Worm (Caenorhabditis elegans) whole organism, L2 larva: ENCODE results near the gene W03C9.2.

Experiments used
- R02D3.7 ChIP-seq: fragments of 150-350 bp; optimal IDR thresholded peaks from 2 replicates; lab custom pipeline; 2014; ENCODE audit warnings: missing biosample characterization, missing genetic modification characterization
- Y55F3AM.14 ChIP-seq: fragments of 200-800 bp; sonication (Bioruptor generic); optimal IDR thresholded peaks from 2 replicates; lab custom pipeline; 2018; ENCODE audit warnings: mild to moderate bottlenecking, missing genetic modification characterization, missing compliant biosample characterization
- ZK546.5 ChIP-seq: sonication (generic microtip); optimal IDR thresholded peaks from 2 replicates; lab custom pipeline; 2017; ENCODE audit warnings: missing biosample characterization, missing genetic modification characterization
- alr-1 ChIP-seq: fragments of 150-350 bp; optimal IDR thresholded peaks from 2 replicates; lab custom pipeline; 2014; ENCODE audit warnings: missing biosample characterization, missing genetic modification characterization
- aly-2 ChIP-seq: fragments of 150-350 bp; optimal IDR thresholded peaks from 2 replicates; lab custom pipeline; 2014; ENCODE audit warnings: missing biosample characterization, missing genetic modification characterization
- ama-1 ChIP-seq: fragments of 150-350 bp; optimal IDR thresholded peaks from 2 replicates; lab custom pipeline; 2018; ENCODE audit warnings: inconsistent platforms
- blmp-1 ChIP-seq: sonication (generic microtip); optimal IDR thresholded peaks from 2 replicates; lab custom pipeline; 2017; ENCODE audit warnings: missing genetic modification characterization, mild to moderate bottlenecking, missing compliant biosample characterization, antibody characterized with exemption, moderate library complexity; ENCODE audit not compliant: insufficient read depth
- ceh-16 ChIP-seq: fragments of 150-350 bp; optimal IDR thresholded peaks from 2 replicates; lab custom pipeline; 2014; ENCODE audit warnings: missing biosample characterization, missing genetic modification characterization
- crh-2 ChIP-seq: sonication (generic microtip); optimal IDR thresholded peaks from 2 replicates; lab custom pipeline; 2017; ENCODE audit warnings: missing biosample characterization, missing genetic modification characterization
- dmd-4 ChIP-seq: sonication (generic microtip); optimal IDR thresholded peaks from 2 replicates; lab custom pipeline; 2017; ENCODE audit warnings: missing biosample characterization, missing genetic modification characterization
- egl-27 ChIP-seq: sonication (generic microtip); optimal IDR thresholded peaks from 3 replicates; lab custom pipeline; 2017; ENCODE audit warnings: missing biosample characterization, missing genetic modification reagents, missing genetic modification characterization
- fos-1 ChIP-seq: fragments of 150-350 bp; optimal IDR thresholded peaks from 2 replicates; lab custom pipeline; 2014; ENCODE audit warnings: missing biosample characterization, missing genetic modification characterization
- gmeb-1 ChIP-seq: fragments of 150-350 bp; optimal IDR thresholded peaks from 2 replicates; lab custom pipeline; 2014; ENCODE audit warnings: missing biosample characterization, missing genetic modification characterization
- lin-11 ChIP-seq: fragments of 150-350 bp; sonication (generic microtip); optimal IDR thresholded peaks from 2 replicates; lab custom pipeline; 2014; ENCODE audit warnings: missing biosample characterization, missing genetic modification characterization, inconsistent platforms, mixed read lengths
- lin-13 ChIP-seq: fragments of 150-350 bp; optimal IDR thresholded peaks from 2 replicates; lab custom pipeline; 2014; ENCODE audit warnings: missing biosample characterization, missing genetic modification reagents, missing genetic modification characterization
- lin-39 ChIP-seq: fragments of 150-350 bp; optimal IDR thresholded peaks from 2 replicates; lab custom pipeline; 2014; ENCODE audit warnings: missing biosample characterization, missing genetic modification reagents, missing genetic modification characterization
- lsy-2 ChIP-seq, 2 experiments: fragments of 150-350 bp in 1 of 2; sonication (generic microtip) in 1 of 2; optimal IDR thresholded peaks; 2 replicates each; lab custom pipeline; 2014 to 2017; ENCODE audit warnings: missing biosample characterization in 2 of 2, missing genetic modification characterization in 2 of 2
- mab-5 ChIP-seq: fragments of 150-350 bp; optimal IDR thresholded peaks from 2 replicates; lab custom pipeline; 2014; ENCODE audit warnings: missing biosample characterization, missing genetic modification characterization
- mbf-1 ChIP-seq: sonication (generic microtip); optimal IDR thresholded peaks from 2 replicates; lab custom pipeline; 2017; ENCODE audit warnings: missing biosample characterization, missing genetic modification characterization
- nhr-10 ChIP-seq: sonication (generic microtip); optimal IDR thresholded peaks from 2 replicates; lab custom pipeline; 2017; ENCODE audit warnings: missing biosample characterization, missing genetic modification characterization
- nhr-12 ChIP-seq: fragments of 150-350 bp; optimal IDR thresholded peaks from 2 replicates; lab custom pipeline; 2014; ENCODE audit warnings: missing biosample characterization, missing genetic modification characterization
- nhr-129 ChIP-seq: fragments of 150-350 bp; optimal IDR thresholded peaks from 2 replicates; lab custom pipeline; 2014; ENCODE audit warnings: missing biosample characterization, missing genetic modification characterization
- nhr-21 ChIP-seq: fragments of 150-350 bp; optimal IDR thresholded peaks from 2 replicates; lab custom pipeline; 2014; ENCODE audit warnings: missing biosample characterization, missing genetic modification characterization
- nhr-23 ChIP-seq: fragments of 150-350 bp; optimal IDR thresholded peaks from 2 replicates; lab custom pipeline; 2014; ENCODE audit warnings: missing biosample characterization, missing genetic modification reagents, missing genetic modification characterization
- nhr-237 ChIP-seq: fragments of 150-350 bp; optimal IDR thresholded peaks from 2 replicates; lab custom pipeline; 2014; ENCODE audit warnings: missing biosample characterization, missing genetic modification characterization
- nhr-25 ChIP-seq: fragments of 150-350 bp; sonication (generic microtip); optimal IDR thresholded peaks from 3 replicates; lab custom pipeline; 2014; ENCODE audit warnings: missing biosample characterization, missing genetic modification characterization
- nhr-6 ChIP-seq: fragments of 150-350 bp; optimal IDR thresholded peaks from 2 replicates; lab custom pipeline; 2014; ENCODE audit warnings: missing biosample characterization, missing genetic modification characterization
- nhr-77 ChIP-seq: fragments of 150-350 bp; optimal IDR thresholded peaks from 2 replicates; lab custom pipeline; 2014; ENCODE audit warnings: missing biosample characterization, missing genetic modification characterization
- sem-4 ChIP-seq: fragments of 150-350 bp; optimal IDR thresholded peaks from 2 replicates; lab custom pipeline; 2014; ENCODE audit warnings: missing biosample characterization, missing genetic modification reagents, missing genetic modification characterization
- sma-3 ChIP-seq: sonication (generic microtip); optimal IDR thresholded peaks from 2 replicates; lab custom pipeline; 2016; ENCODE audit warnings: missing genetic modification reagents, missing genetic modification characterization, missing compliant biosample characterization
- sma-9 ChIP-seq, 2 experiments: fragments of 150-350 bp in 1 of 2; sonication (generic microtip) in 1 of 2; optimal IDR thresholded peaks; 2 replicates each; lab custom pipeline; 2014 to 2016; ENCODE audit warnings: missing genetic modification characterization in 2 of 2, mild to moderate bottlenecking in 1 of 2, missing biosample characterization in 1 of 2, missing compliant biosample characterization in 1 of 2, missing genetic modification reagents in 1 of 2, moderate library complexity in 1 of 2
- snpc-4 ChIP-seq: fragments of 150-350 bp; optimal IDR thresholded peaks from 2 replicates; lab custom pipeline; 2014; ENCODE audit warnings: missing biosample characterization, missing genetic modification characterization
- unc-39 ChIP-seq: fragments of 150-350 bp; optimal IDR thresholded peaks from 2 replicates; lab custom pipeline; 2014; ENCODE audit warnings: missing biosample characterization, missing genetic modification characterization
- unc-62 ChIP-seq: fragments of 150-350 bp; optimal IDR thresholded peaks from 2 replicates; lab custom pipeline; 2014; ENCODE audit warnings: missing biosample characterization, missing genetic modification reagents, missing genetic modification characterization
- zag-1 ChIP-seq: fragments of 150-350 bp; optimal IDR thresholded peaks from 2 replicates; lab custom pipeline; 2014; ENCODE audit warnings: missing biosample characterization, missing genetic modification characterization
- ztf-1 ChIP-seq: fragments of 200-800 bp; sonication (Bioruptor generic); conservative IDR thresholded peaks from 2 replicates; pipeline ENCODE4 v1.3.6; 2022; ENCODE audit warnings: missing genetic modification characterization, missing compliant biosample characterization
- ztf-11 ChIP-seq: sonication (generic microtip); optimal IDR thresholded peaks from 2 replicates; lab custom pipeline; 2017; ENCODE audit warnings: missing biosample characterization, missing genetic modification characterization
- ztf-4 ChIP-seq: fragments of 150-350 bp; optimal IDR thresholded peaks from 2 replicates; lab custom pipeline; 2014; ENCODE audit warnings: missing biosample characterization, missing genetic modification characterization

The W03C9.2 gene

DNA sequence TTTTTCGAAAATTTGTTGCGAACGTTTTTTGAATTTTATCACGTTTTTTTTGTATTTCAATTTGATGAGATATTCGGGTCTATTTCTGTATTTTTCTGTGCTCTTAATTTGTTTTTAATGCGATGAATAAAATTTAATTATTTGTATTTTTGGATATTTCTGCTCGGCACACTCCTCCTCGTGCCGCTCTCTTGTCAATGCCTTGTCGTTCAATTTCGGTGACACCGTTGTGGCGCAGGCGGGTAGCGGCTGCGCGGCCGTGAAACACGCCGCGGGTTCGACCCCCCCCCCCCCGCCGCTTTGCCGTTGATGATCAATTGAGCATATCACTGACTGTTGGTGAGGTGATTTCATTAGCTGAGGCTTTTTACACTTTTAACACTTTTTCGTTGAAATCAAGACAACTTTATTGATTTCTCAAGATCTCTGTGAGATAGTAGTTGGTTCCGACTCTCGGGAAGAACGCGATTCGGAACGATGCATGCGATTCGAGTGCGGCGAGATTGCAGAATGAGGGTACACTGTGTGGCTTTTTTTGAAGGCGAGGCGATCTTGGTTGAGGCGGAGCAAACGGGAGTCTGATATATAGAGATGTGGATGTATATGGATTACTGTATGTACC lies 1.5 kb upstream of the W03C9.2 start (continued):
- peak; percentile 65 for TF ChIP-seq sma-9 (GFP tag; optimal IDR thresholded peaks at IDR 0.05; lab: Kevin White, UChicago)
- no peak for TF ChIP-seq sma-9 (tag; optimal IDR thresholded peaks at IDR 0.05; lab: Kevin White, UChicago)
- no peak for TF ChIP-seq nhr-77 (tag; lab: Kevin White, UChicago)
- TF ChIP-seq Y55F3AM.14 (GFP tag; lab: Kevin White, UChicago), result peak; percentile 88
- no peak for TF ChIP-seq nhr-23
- peak; percentile 9 for TF ChIP-seq zag-1
- TF ChIP-seq R02D3.7 (tag; lab: Kevin White, UChicago), result no peak
- TF ChIP-seq snpc-4, result no peak
- no peak for TF ChIP-seq ztf-1 (GFP tag; lab: Robert Waterston, UW)
- no peak for TF ChIP-seq lin-39
- no peak for TF ChIP-seq ceh-16 (tag; lab: Kevin White, UChicago)
- peak; percentile 11 for TF ChIP-seq gmeb-1 (tag; lab: Kevin White, UChicago)

DNA sequence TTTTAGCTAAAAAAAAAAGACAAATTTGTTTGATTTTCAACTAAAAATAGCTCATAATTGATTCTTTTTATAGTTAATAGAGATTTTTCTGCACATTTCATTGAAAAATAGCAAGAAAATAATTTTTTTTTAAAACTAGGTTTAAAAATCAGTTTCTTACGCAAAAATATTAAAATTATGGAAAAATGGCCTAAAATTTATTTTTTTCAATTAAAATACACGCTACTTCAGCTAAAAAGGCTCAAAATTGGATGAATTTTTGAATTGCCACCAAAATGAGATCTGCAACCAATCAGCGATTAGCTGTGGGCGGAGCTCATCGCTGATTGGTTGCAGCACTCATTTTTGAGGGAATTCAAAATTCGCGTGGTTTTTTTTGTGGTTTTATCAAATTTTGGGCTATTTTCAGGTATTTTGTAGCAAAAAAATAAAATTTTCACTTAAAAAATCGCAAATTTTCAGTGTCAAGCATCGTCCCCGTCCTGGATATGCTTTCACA lies 1.0 kb downstream of the W03C9.2 start:
- no peak for TF ChIP-seq fos-1 (tag; lab: Kevin White, UChicago)
- TF ChIP-seq nhr-237 (tag; lab: Kevin White, UChicago), result no peak
- no peak for TF ChIP-seq ZK546.5 (tag; lab: Kevin White, UChicago)
- no peak for TF ChIP-seq nhr-12 (tag; lab: Kevin White, UChicago)
- TF ChIP-seq sem-4 (tag; lab: Kevin White, UChicago), result no peak
- TF ChIP-seq, all 48 proteins: peak for 0

DNA sequence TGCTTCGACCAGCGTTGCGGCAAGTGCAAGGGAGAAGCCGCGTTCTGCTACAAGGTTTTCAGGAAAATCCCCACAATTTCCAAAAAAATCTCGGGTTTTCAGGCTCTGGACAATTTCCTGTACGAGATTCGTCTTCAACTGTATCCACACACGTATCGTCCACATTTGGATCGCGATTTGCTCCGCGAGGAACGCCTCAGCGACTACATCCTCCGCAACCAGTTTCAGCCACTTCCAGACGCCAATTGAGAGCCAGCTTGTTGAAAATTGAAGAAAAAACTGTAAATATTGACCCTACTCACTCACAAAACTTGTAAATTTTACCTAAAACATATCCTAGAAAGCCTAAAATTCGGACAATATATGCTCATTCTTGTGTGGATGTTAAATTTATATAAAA lies 2.7 kb downstream of the W03C9.2 start:
- TF ChIP-seq ztf-4 (tag; lab: Kevin White, UChicago) (no peak), mbf-1 (tag; lab: Kevin White, UChicago) (no peak), nhr-25 (tag; lab: Kevin White, UChicago) (no peak), ZK546.5 (tag; lab: Kevin White, UChicago) (no peak), ztf-11 (tag; lab: Kevin White, UChicago) (no peak), ama-1 (lab: Kevin White, UChicago) (peak; percentile 51), nhr-129 (peak; percentile 3)

DNA sequence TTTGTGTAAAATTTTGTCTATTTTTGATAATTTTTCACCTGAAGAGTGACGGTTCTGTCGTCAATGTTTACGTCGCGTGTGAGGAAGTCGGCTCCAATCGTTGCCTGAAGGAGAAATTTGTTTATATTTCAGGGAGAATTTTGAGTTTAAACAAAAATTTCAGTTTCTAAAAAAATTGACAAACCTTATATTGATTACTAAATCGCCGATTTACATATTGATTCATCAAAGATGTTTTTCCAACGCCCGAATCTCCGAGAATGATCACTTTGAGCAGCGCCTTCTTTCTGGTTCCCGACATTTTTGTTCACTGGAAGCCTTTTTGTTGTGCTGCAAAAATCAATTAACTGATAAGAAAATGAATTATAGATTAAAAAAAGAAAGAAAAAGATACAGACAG lies 4.4 kb downstream of the W03C9.2 start, which contains the start of gene rab-7:
Gene rab-7, minus strand, starts transcription at position 330 of the 400 bp plus-strand sequence.
- TF ChIP-seq lsy-2 (tag; optimal IDR thresholded peaks at IDR 0.05; lab: Kevin White, UChicago) (peak in 1 of 2 experiments; percentile 17), nhr-6 (tag; lab: Kevin White, UChicago) (peak; percentile 31), gmeb-1 (tag; lab: Kevin White, UChicago) (peak; percentile 36), ama-1 (lab: Kevin White, UChicago) (peak; percentile 75), ceh-16 (tag; lab: Kevin White, UChicago) (no peak), ztf-4 (tag; lab: Kevin White, UChicago) (peak; percentile 2), lin-13 (peak; percentile 29), zag-1 (no peak)

DNA sequence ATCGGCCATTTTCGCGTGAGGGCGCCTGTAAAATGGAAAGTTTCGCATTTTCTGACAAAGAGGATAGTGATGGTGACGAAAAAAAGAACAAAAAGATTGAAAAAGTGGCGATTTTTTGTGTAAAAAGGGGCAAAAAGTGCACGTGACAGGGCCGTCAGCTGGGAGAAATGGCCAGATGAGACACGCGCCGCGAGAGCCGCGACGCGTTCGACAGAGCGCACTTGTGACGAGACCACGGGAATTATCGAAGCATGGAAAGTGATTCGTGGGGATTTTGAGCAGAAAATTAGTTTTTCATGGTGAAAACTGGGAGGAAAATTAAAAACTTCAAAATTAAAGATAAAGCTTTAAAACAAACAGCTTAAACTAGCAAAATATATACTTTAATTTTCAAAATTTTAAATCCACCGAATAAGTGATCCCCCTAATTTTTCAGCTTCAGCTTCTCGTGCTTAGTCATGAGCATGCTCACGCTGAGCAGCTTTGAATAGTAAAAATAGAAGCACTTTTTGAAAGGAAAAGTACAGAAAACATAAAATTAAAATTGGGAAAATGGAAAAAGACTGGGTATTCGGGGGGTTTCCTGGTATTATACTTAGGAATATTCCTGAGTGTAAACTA lies 5.4 kb downstream of the W03C9.2 start, which contains the start of gene W03C9.5:
Gene W03C9.5, minus strand, starts transcription at position 38 of the 621 bp plus-strand sequence.
- peak; percentile 66 for TF ChIP-seq nhr-77 (tag; lab: Kevin White, UChicago)
- TF ChIP-seq nhr-237 (tag; lab: Kevin White, UChicago), result peak; percentile 10
- TF ChIP-seq ztf-1 (GFP tag; lab: Robert Waterston, UW), result no peak
- TF ChIP-seq ZK546.5 (tag; lab: Kevin White, UChicago), result peak; percentile 74
- peak; percentile 78 for TF ChIP-seq mab-5 (tag; lab: Kevin White, UChicago)
- TF ChIP-seq unc-39, result no peak
- TF ChIP-seq lin-13, result peak; percentile 96
- no peak for TF ChIP-seq mbf-1 (tag; lab: Kevin White, UChicago)
- no peak for TF ChIP-seq unc-62 (GFP tag; lab: Kevin White, UChicago)
- peak; percentile 70 for TF ChIP-seq ama-1 (lab: Kevin White, UChicago)
- TF ChIP-seq blmp-1 (tag; lab: Kevin White, UChicago), result peak; percentile 80
- no peak for TF ChIP-seq nhr-12 (tag; lab: Kevin White, UChicago)
- TF ChIP-seq fos-1 (tag; lab: Kevin White, UChicago), result peak; percentile 96
- peak; percentile 96 for TF ChIP-seq crh-2 (tag; lab: Kevin White, UChicago)
- TF ChIP-seq sma-3 (GFP tag; lab: Kevin White, UChicago), result peak; percentile 96
- peak; percentile 80 for TF ChIP-seq zag-1
- TF ChIP-seq nhr-129, result peak; percentile 93
- peak; percentile 95 for TF ChIP-seq nhr-25 (tag; lab: Kevin White, UChicago)
- peak; percentile 78 for TF ChIP-seq nhr-21 (tag; lab: Kevin White, UChicago)
- peak; percentile 43 for TF ChIP-seq nhr-10 (tag; lab: Kevin White, UChicago)
- TF ChIP-seq alr-1, result no peak
- peak; percentile 87 for TF ChIP-seq sma-9 (GFP tag; optimal IDR thresholded peaks at IDR 0.05; lab: Kevin White, UChicago)
- no peak for TF ChIP-seq sma-9 (tag; optimal IDR thresholded peaks at IDR 0.05; lab: Kevin White, UChicago)
- TF ChIP-seq aly-2 (tag; lab: Kevin White, UChicago), result no peak
- TF ChIP-seq nhr-23, result no peak
- TF ChIP-seq lin-11 (tag; lab: Kevin White, UChicago), result peak; percentile 87
- TF ChIP-seq snpc-4, result peak; percentile 70
- TF ChIP-seq Y55F3AM.14 (GFP tag; lab: Kevin White, UChicago), result peak; percentile 81
- TF ChIP-seq lin-39, result peak; percentile 52
- peak; percentile 88 for TF ChIP-seq egl-27 (tag; lab: Kevin White, UChicago)
- TF ChIP-seq lsy-2 (tag; optimal IDR thresholded peaks at IDR 0.05; lab: Kevin White, UChicago), result peak; percentile 72 to 94
- no peak for TF ChIP-seq ceh-16 (tag; lab: Kevin White, UChicago)
- TF ChIP-seq ztf-11 (tag; lab: Kevin White, UChicago), result no peak
- no peak for TF ChIP-seq dmd-4
- peak; percentile 81 for TF ChIP-seq ztf-4 (tag; lab: Kevin White, UChicago)
